Fruit fly (Drosophila melanogaster): ENCODE results near the gene Ir94c.

The Ir94c gene

dm6 chr3R:22139113-22139512, 19.9 kb upstream of the Ir94c start (continued):
- peak; percentile 59 for TF ChIP-seq Hsf (GFP tag; optimal IDR thresholded peaks at IDR 0.05)
- TF ChIP-seq Elba2 (GFP tag; optimal IDR thresholded peaks at IDR 0.05), result no peak
- TF ChIP-seq CG18262 (tag; optimal IDR thresholded peaks at IDR 0.05), result peak; percentile 79
- TF ChIP-seq HLH3B (GFP tag; IDR thresholded peaks at IDR 0.05), result peak; percentile 59; the same call in 1 of the 2 replicates
- no peak for TF ChIP-seq C15 (GFP tag; IDR thresholded peaks at IDR 0.05)
- no peak for TF ChIP-seq HLHmδ (GFP tag; optimal IDR thresholded peaks at IDR 0.05)
- no peak for TF ChIP-seq CG43689 (GFP tag; IDR thresholded peaks at IDR 0.05)
- peak; percentile 83 to 86 for TF ChIP-seq bsh (GFP tag; optimal IDR thresholded peaks at IDR 0.05)
- no peak; the same call in 1 of the 2 replicates for TF ChIP-seq CG9932 (GFP tag; IDR thresholded peaks at IDR 0.05)
- peak; percentile 17 for TF ChIP-seq CG15011 (GFP tag; optimal IDR thresholded peaks at IDR 0.05)
- no peak for TF ChIP-seq wek (GFP tag; optimal IDR thresholded peaks at IDR 0.05)
- peak; percentile 80 for TF ChIP-seq CG10959 (GFP tag; IDR thresholded peaks at IDR 0.05)
- TF ChIP-seq sens-2 (GFP tag; IDR thresholded peaks at IDR 0.05), result peak; percentile 78; the same call in 1 of the 2 replicates
- TF ChIP-seq CG7786 (GFP tag; optimal IDR thresholded peaks at IDR 0.05), result peak; percentile 12
- TF ChIP-seq CG15269 (tag; optimal IDR thresholded peaks at IDR 0.05), result peak; percentile 34
- TF ChIP-seq Nf-YA (GFP tag; IDR thresholded peaks at IDR 0.05), result peak; percentile 51; the same call in 1 of the 2 replicates
- peak; percentile 17 for TF ChIP-seq kay (GFP tag; optimal IDR thresholded peaks at IDR 0.05)
- no peak for TF ChIP-seq CG12155 (GFP tag; optimal IDR thresholded peaks at IDR 0.05)
- TF ChIP-seq CG7928 (GFP tag; optimal IDR thresholded peaks at IDR 0.05), result no peak
- TF ChIP-seq Max (GFP tag; optimal IDR thresholded peaks at IDR 0.05), result peak; percentile 52
- no peak for TF ChIP-seq Lpt (GFP tag; optimal IDR thresholded peaks at IDR 0.05)
- TF ChIP-seq dpn (GFP tag; optimal IDR thresholded peaks at IDR 0.05), result peak; percentile 42 to 49
- no peak for TF ChIP-seq hth (optimal IDR thresholded peaks at IDR 0.05)
- TF ChIP-seq CG8290 (GFP tag; optimal IDR thresholded peaks at IDR 0.05), result peak; percentile 46
- peak in 1 of 2 experiments; percentile 64 for TF ChIP-seq CG8290 (tag; optimal IDR thresholded peaks at IDR 0.05)
- TF ChIP-seq CG14050 (GFP tag; IDR thresholded peaks at IDR 0.05), result peak; percentile 51; the same call in 2 of the 3 replicates
- TF ChIP-seq zf30C (GFP tag; optimal IDR thresholded peaks at IDR 0.05), result no peak
- no peak for TF ChIP-seq Trl (optimal IDR thresholded peaks at IDR 0.05)
- TF ChIP-seq Trl (GFP tag; optimal IDR thresholded peaks at IDR 0.05), result peak; percentile 65
- TF ChIP-seq chif (GFP tag; optimal IDR thresholded peaks at IDR 0.05), result peak; percentile 72 to 74
- peak; percentile 45 for TF ChIP-seq CG1602 (GFP tag; optimal IDR thresholded peaks at IDR 0.05)
- no peak for TF ChIP-seq fu2 (GFP tag; optimal IDR thresholded peaks at IDR 0.05)
- peak; percentile 45 for TF ChIP-seq gcm (GFP tag; optimal IDR thresholded peaks at IDR 0.05)
- no peak for TF ChIP-seq CG10147 (GFP tag; optimal IDR thresholded peaks at IDR 0.05)
- TF ChIP-seq bigmax (GFP tag; optimal IDR thresholded peaks at IDR 0.05), result no peak
- TF ChIP-seq CG7556 (GFP tag; optimal IDR thresholded peaks at IDR 0.05), result peak; percentile 49
- TF ChIP-seq Bgb (GFP tag; IDR thresholded peaks at IDR 0.05; ENCODE audit: partially characterized antibody), result no peak
- peak; percentile 68; the same call in 2 of the 3 replicates for TF ChIP-seq CG11456 (GFP tag; IDR thresholded peaks at IDR 0.05)
- no peak for TF ChIP-seq twi (tag; optimal IDR thresholded peaks at IDR 0.05)
- TF ChIP-seq CG6765 (GFP tag; optimal IDR thresholded peaks at IDR 0.05), result no peak
- peak; percentile 77 for TF ChIP-seq ase (GFP tag; IDR thresholded peaks at IDR 0.05)
- TF ChIP-seq ewg (GFP tag; optimal IDR thresholded peaks at IDR 0.05), result peak; percentile 51
- no peak for TF ChIP-seq cas (GFP tag; IDR thresholded peaks at IDR 0.05)
- TF ChIP-seq abd-A (tag; optimal IDR thresholded peaks at IDR 0.05), result no peak
- no peak for TF ChIP-seq Dref (GFP tag; IDR thresholded peaks at IDR 0.05)
- TF ChIP-seq ssp (GFP tag; IDR thresholded peaks at IDR 0.05), result peak; percentile 66
- TF ChIP-seq MESR4 (GFP tag; optimal IDR thresholded peaks at IDR 0.05), result no peak
- TF ChIP-seq CG17328 (GFP tag; IDR thresholded peaks at IDR 0.05), result peak; percentile 82
- peak; percentile 54 for TF ChIP-seq CG10462 (GFP tag; optimal IDR thresholded peaks at IDR 0.05)
- TF ChIP-seq CG4328 (GFP tag; optimal IDR thresholded peaks at IDR 0.05), result no peak
- TF ChIP-seq tna (GFP tag; IDR thresholded peaks at IDR 0.05; ENCODE audit: partially characterized antibody), result no peak
- peak; percentile 70 for TF ChIP-seq CG7839 (tag; optimal IDR thresholded peaks at IDR 0.05)

Data from whole organism, embryonic.